Worm (Caenorhabditis elegans): ENCODE data around the gene mrt-2.

The mrt-2 gene

ce11 chrIII:11732056-11732455 lies 14.5 kb upstream of the mrt-2 start, which contains the start of gene Y41C4A.21:
Gene Y41C4A.21, plus strand, starts transcription at chrIII:11732356.
- TF ChIP-seq ama-1 (optimal IDR thresholded peaks at IDR 0.05) = no peak
- TF ChIP-seq lin-39 (tag; optimal IDR thresholded peaks at IDR 0.05) = no peak
- no peak for TF ChIP-seq nhr-43 (tag; optimal IDR thresholded peaks at IDR 0.05; ENCODE audit: poor library complexity, severe bottlenecking)
- TF ChIP-seq egl-5 (tag; optimal IDR thresholded peaks at IDR 0.05) = no peak
- no peak for TF ChIP-seq mml-1 (tag; optimal IDR thresholded peaks at IDR 0.05)

DNA sequence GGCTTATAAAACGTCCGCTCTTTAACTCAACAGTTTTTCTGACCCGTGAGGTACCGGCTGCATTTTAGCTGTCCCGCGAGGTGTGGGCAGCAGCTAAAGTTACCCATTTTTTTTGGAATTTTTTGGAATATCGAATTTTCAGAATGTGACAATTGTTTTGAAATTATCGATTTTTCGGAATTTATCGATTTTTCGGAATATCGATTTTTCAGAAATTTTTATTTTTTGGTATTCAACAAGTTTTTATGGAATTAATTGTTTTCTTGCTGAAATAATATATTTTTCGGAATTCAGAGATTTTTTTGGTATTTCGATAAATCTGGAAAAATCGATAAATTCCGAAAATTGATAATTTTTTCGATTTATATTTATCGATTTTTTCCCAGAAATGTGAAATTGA lies 13.6 kb upstream of the mrt-2 start:
- no peak for TF ChIP-seq ZK546.5 (tag; optimal IDR thresholded peaks at IDR 0.05)
- TF ChIP-seq unc-39 (tag; optimal IDR thresholded peaks at IDR 0.05) = no peak
- peak; percentile 97 for TF ChIP-seq ceh-28 (tag; optimal IDR thresholded peaks at IDR 0.05)
- TF ChIP-seq lin-39 (tag; optimal IDR thresholded peaks at IDR 0.05) = no peak
- no peak for TF ChIP-seq nhr-28 (tag; optimal IDR thresholded peaks at IDR 0.05)
- TF ChIP-seq aly-2 (tag; optimal IDR thresholded peaks at IDR 0.05) = no peak
- TF ChIP-seq fos-1 (tag; optimal IDR thresholded peaks at IDR 0.05) = no peak
- no peak for TF ChIP-seq eor-1 (tag; optimal IDR thresholded peaks at IDR 0.05)
- no peak for TF ChIP-seq zag-1 (tag; optimal IDR thresholded peaks at IDR 0.05)

DNA sequence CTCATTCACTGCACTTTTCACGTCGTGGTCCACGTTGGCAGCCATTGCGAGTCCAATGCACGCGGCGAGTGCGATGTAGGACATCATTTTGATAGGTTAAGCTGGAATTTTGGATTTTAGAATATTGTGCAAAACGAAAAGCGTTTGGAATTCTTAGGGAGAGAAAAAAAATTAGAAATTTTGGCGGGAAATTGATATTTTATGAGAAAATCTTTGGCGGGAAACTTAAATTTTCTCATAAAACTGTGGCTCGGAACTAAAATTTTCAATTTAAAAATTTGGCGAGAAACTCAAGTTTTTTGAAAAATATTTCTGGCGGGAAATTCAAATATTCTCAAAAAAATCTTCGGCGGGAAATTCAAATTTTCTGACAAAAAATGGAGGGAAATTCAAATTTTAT lies 9.0 kb upstream of the mrt-2 start, which contains the start of gene sup-1:
TSS of gene sup-1 (minus strand) at position 101 of the 400 bp plus-strand sequence.
- TF ChIP-seq ceh-16 (tag; optimal IDR thresholded peaks at IDR 0.05) (no peak), ama-1 (optimal IDR thresholded peaks at IDR 0.05) (no peak), nhr-12 (tag; optimal IDR thresholded peaks at IDR 0.05) (no peak), nhr-11 (tag; optimal IDR thresholded peaks at IDR 0.05) (no peak), nhr-28 (tag; optimal IDR thresholded peaks at IDR 0.05) (no peak), egl-5 (tag; optimal IDR thresholded peaks at IDR 0.05) (no peak), zag-1 (tag; optimal IDR thresholded peaks at IDR 0.05) (no peak), ztf-11 (tag; optimal IDR thresholded peaks at IDR 0.05) (no peak)

DNA sequence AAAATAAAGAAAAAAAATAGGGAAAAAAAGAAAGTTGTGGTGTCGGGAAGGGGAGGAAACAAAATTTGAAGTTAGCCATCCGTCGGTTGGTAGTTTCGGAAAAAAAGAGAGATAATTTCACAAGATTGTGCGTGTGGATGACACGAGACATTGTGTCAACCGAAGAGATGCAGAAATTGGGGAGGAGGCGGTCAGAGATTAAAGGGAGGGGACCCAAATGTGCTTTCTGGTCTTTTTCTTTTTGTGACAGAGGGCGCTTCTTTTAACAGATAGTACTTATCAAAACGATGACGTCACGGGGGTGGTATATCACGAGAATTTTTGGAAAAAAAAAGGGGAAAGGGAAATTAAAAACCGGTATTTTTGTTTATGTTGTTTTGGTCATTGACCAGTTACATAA lies 8.1 kb upstream of the mrt-2 start:
- TF ChIP-seq pha-4 (tag; optimal IDR thresholded peaks at IDR 0.05) = no peak
- TF ChIP-seq nhr-77 (tag; optimal IDR thresholded peaks at IDR 0.05) = no peak
- no peak for TF ChIP-seq ceh-28 (tag; optimal IDR thresholded peaks at IDR 0.05)
- TF ChIP-seq nhr-237 (tag; optimal IDR thresholded peaks at IDR 0.05) = no peak
- TF ChIP-seq aly-2 (tag; optimal IDR thresholded peaks at IDR 0.05) = no peak
- TF ChIP-seq nfya-1 (tag; optimal IDR thresholded peaks at IDR 0.05; ENCODE audit: insufficient read depth) = peak; percentile 73
- no peak for TF ChIP-seq zag-1 (tag; optimal IDR thresholded peaks at IDR 0.05)
- TF ChIP-seq ceh-16 (tag; optimal IDR thresholded peaks at IDR 0.05) = no peak
- TF ChIP-seq mml-1 (tag; optimal IDR thresholded peaks at IDR 0.05) = no peak
- TF ChIP-seq ama-1 (optimal IDR thresholded peaks at IDR 0.05) = no peak
- no peak for TF ChIP-seq jun-1 (tag; optimal IDR thresholded peaks at IDR 0.05)
- TF ChIP-seq skn-1 (tag; optimal IDR thresholded peaks at IDR 0.05) = no peak
- TF ChIP-seq nhr-23 (tag; optimal IDR thresholded peaks at IDR 0.05) = no peak
- TF ChIP-seq ceh-9 (tag; optimal IDR thresholded peaks at IDR 0.05) = no peak
- TF ChIP-seq ceh-82 (tag; optimal IDR thresholded peaks at IDR 0.05) = no peak
- peak; percentile 73 for TF ChIP-seq lin-39 (tag; optimal IDR thresholded peaks at IDR 0.05)
- peak; percentile 24 for TF ChIP-seq elt-1 (tag; optimal IDR thresholded peaks at IDR 0.05)
- TF ChIP-seq nhr-28 (tag; optimal IDR thresholded peaks at IDR 0.05) = no peak
- peak; percentile 21 for TF ChIP-seq mdl-1 (tag; optimal IDR thresholded peaks at IDR 0.05)
- no peak for TF ChIP-seq elt-3 (tag; optimal IDR thresholded peaks at IDR 0.05)
- no peak for TF ChIP-seq ZK546.5 (tag; optimal IDR thresholded peaks at IDR 0.05)
- no peak for TF ChIP-seq eor-1 (tag; optimal IDR thresholded peaks at IDR 0.05)
- TF ChIP-seq nhr-43 (tag; optimal IDR thresholded peaks at IDR 0.05; ENCODE audit: poor library complexity, severe bottlenecking) = no peak
- TF ChIP-seq pqm-1 (tag; optimal IDR thresholded peaks at IDR 0.05) = no peak
- no peak for TF ChIP-seq fkh-10 (GFP tag; optimal IDR thresholded peaks at IDR 0.05)
- peak; percentile 11 for TF ChIP-seq hmg-11 (tag; optimal IDR thresholded peaks at IDR 0.05)
- no peak for TF ChIP-seq nhr-12 (tag; optimal IDR thresholded peaks at IDR 0.05)
- no peak for TF ChIP-seq nhr-67 (tag; optimal IDR thresholded peaks at IDR 0.05)
- peak; percentile 17 for TF ChIP-seq lin-15B (tag; optimal IDR thresholded peaks at IDR 0.05)

DNA sequence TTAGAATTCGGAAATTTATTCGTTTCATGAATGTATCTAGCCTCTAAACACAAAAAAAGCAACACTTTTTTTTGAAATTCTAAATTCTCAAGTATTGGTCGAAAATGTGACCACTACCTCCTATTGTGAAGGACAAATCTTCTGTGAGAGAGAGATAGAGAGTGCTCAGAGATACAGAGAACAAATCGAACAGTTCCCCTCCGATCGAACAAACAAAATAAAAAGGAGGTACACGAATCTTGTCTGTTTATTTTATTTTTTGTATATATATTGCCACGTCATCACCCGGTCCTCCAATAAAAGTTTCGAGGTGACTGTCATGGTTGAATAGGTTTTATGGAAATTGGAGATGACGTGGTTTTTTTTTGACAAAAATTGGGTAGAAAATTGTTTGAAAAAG lies 5.7 kb upstream of the mrt-2 start:
- no peak for TF ChIP-seq ceh-9 (tag; optimal IDR thresholded peaks at IDR 0.05)
- peak; percentile 73 for TF ChIP-seq pha-4 (tag; optimal IDR thresholded peaks at IDR 0.05)
- peak; percentile 8 for TF ChIP-seq nhr-25 (tag; optimal IDR thresholded peaks at IDR 0.05)
- TF ChIP-seq ceh-16 (tag; optimal IDR thresholded peaks at IDR 0.05) = no peak
- no peak for TF ChIP-seq ceh-82 (tag; optimal IDR thresholded peaks at IDR 0.05)
